Fruit fly (Drosophila melanogaster): ENCODE data around the gene CG43816.

dm6 chr2L:15957558-15957957 is 46.6 kb upstream of the CG43816 start, which contains the start of gene CG18063:
- TF ChIP-seq ey (GFP tag; optimal IDR thresholded peaks at IDR 0.05) = no peak
- no peak for TF ChIP-seq Myc (optimal IDR thresholded peaks at IDR 0.05)
- no peak for TF ChIP-seq jim (GFP tag; optimal IDR thresholded peaks at IDR 0.05)
- no peak for TF ChIP-seq rgr (GFP tag; optimal IDR thresholded peaks at IDR 0.05)
- TF ChIP-seq OdsH (GFP tag; optimal IDR thresholded peaks at IDR 0.05) = no peak
